Worm (Caenorhabditis elegans): ENCODE measurements around the gene C08F1.8.
A peak's percentile ranks its signal among the peaks of the same experiment; 100 is the strongest.

C08F1.8 gene

ce11 chrII:1819944-1820570, 11.9 kb upstream of the C08F1.8 start, which contains the start of gene fbxc-19:
TSS of gene fbxc-19 (plus strand) at chrII:1820479.
- peak; percentile 99 for TF ChIP-seq cebp-1 (GFP tag; IDR thresholded peaks at IDR 0.05)
- peak; percentile 100 for TF ChIP-seq cebp-1 (tag; optimal IDR thresholded peaks at IDR 0.05)
- no peak for TF ChIP-seq sea-2 (GFP tag; IDR thresholded peaks at IDR 0.05)
- peak; percentile 14 for TF ChIP-seq gei-17 (GFP tag; optimal IDR thresholded peaks at IDR 0.05)
- peak; percentile 88 for TF ChIP-seq attf-5 (GFP tag; optimal IDR thresholded peaks at IDR 0.05)
- TF ChIP-seq hmg-20 (GFP tag; IDR thresholded peaks at IDR 0.05): no peak
- TF ChIP-seq efl-1 (GFP tag; optimal IDR thresholded peaks at IDR 0.05): no peak
- no peak for TF ChIP-seq pbrm-1 (GFP tag; IDR thresholded peaks at IDR 0.05)
- TF ChIP-seq chd-7 (tag; optimal IDR thresholded peaks at IDR 0.05): no peak
- 0 out of 2 replicates have a peak, but pooled peaks have one; percentile 8 for TF ChIP-seq dox-1 (GFP tag; IDR thresholded peaks at IDR 0.05)
- peak; percentile 94 for TF ChIP-seq hmg-1.2 (GFP tag; IDR thresholded peaks at IDR 0.05)
- TF ChIP-seq F37B4.10 (GFP tag; IDR thresholded peaks at IDR 0.05): no peak
- TF ChIP-seq K12H6.12 (tag; optimal IDR thresholded peaks at IDR 0.05): no peak
- no peak for TF ChIP-seq mes-4 (tag; optimal IDR thresholded peaks at IDR 0.05)
- TF ChIP-seq snpc-3.4 (tag; optimal IDR thresholded peaks at IDR 0.05): no peak
- TF ChIP-seq rcor-1 (GFP tag; IDR thresholded peaks at IDR 0.05): no peak
- TF ChIP-seq pha-4 (tag; optimal IDR thresholded peaks at IDR 0.05): peak; percentile 85
- TF ChIP-seq ceh-40 (GFP tag; IDR thresholded peaks at IDR 0.05): no peak
- TF ChIP-seq madf-8 (GFP tag; conservative IDR thresholded peaks at IDR 0.05): no peak
- no peak for TF ChIP-seq cebp-2 (GFP tag; IDR thresholded peaks at IDR 0.05)
- TF ChIP-seq atf-7 (tag; optimal IDR thresholded peaks at IDR 0.05): peak; percentile 14
- peak; percentile 68 for TF ChIP-seq nhr-80 (tag; optimal IDR thresholded peaks at IDR 0.05)
- no peak for TF ChIP-seq ceh-27 (GFP tag; optimal IDR thresholded peaks at IDR 0.05)
- no peak for TF ChIP-seq akir-1 (GFP tag; optimal IDR thresholded peaks at IDR 0.05)
- no peak for TF ChIP-seq ztf-18 (tag; optimal IDR thresholded peaks at IDR 0.05)
- no peak for TF ChIP-seq nhr-90 (tag; optimal IDR thresholded peaks at IDR 0.05)

DNA sequence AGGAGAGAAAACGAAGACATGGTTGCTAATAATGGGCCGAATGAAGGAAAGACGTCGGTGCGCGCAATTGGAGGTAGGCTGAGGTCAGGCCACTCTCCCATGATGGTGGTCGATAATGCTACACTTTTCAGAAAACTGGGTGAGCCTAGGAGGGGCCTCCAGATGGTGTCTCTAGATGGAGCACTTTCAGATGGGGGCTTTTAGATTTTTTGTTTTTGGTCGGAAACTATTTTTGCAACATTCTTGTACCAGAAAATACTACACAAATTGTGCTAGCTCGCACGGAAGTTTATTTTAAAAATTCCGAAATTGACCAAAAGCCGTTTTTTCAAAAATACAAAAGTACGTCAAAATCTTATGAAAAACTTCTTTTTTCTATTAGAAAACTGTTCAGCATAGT, 10.2 kb upstream of the C08F1.8 start, which contains the start of gene fbxb-10:
Gene fbxb-10, minus strand, starts transcription at position 101 of the 400 bp plus-strand sequence.
- TF ChIP-seq snpc-1.3 (tag; optimal IDR thresholded peaks at IDR 0.05; ENCODE audit: insufficient read depth): no peak
- TF ChIP-seq hmg-1.2 (GFP tag; IDR thresholded peaks at IDR 0.05): no peak
- TF ChIP-seq aptf-3 (GFP tag; IDR thresholded peaks at IDR 0.05): no peak
- no peak for TF ChIP-seq madf-3 (GFP tag; IDR thresholded peaks at IDR 0.05)
- TF ChIP-seq Y53G8AR.9 (GFP tag; conservative IDR thresholded peaks at IDR 0.05): no peak
- no peak for TF ChIP-seq lin-54 (GFP tag; optimal IDR thresholded peaks at IDR 0.05)
- TF ChIP-seq him-1 (tag; optimal IDR thresholded peaks at IDR 0.05): no peak
- no peak for TF ChIP-seq ZK185.1 (tag; optimal IDR thresholded peaks at IDR 0.05; ENCODE audit: poor library complexity, severe bottlenecking)

ce11 chrII:1816053-1816452, 7.9 kb upstream of the C08F1.8 start:
- no peak for TF ChIP-seq F52B5.7 (tag; optimal IDR thresholded peaks at IDR 0.05)
- TF ChIP-seq B0035.1 (tag; optimal IDR thresholded peaks at IDR 0.05): no peak

ce11 chrII:1806358-1806757, 1.8 kb downstream of the C08F1.8 start, which contains the start of gene C08F1.12:
TSS of gene C08F1.12 (minus strand) at chrII:1806458.
- TF ChIP-seq K12H6.12 (tag; optimal IDR thresholded peaks at IDR 0.05) (no peak), let-607 (tag; optimal IDR thresholded peaks at IDR 0.05) (no peak)
